Fruit fly (Drosophila melanogaster): ENCODE data around the gene CG10477.

dm6 chr3L:6050230-6050807 lies 15.9 kb upstream of the CG10477 start, which contains the start of gene Jon65Aiii:
- no peak for TF ChIP-seq CG12768 (GFP tag; optimal IDR thresholded peaks at IDR 0.05)
- no peak for TF ChIP-seq Crg-1 (GFP tag; optimal IDR thresholded peaks at IDR 0.05)
- TF ChIP-seq cnc (optimal IDR thresholded peaks at IDR 0.05) = no peak
- TF ChIP-seq kay (GFP tag; ENCODE audit: borderline replicate concordance) = no peak
- TF ChIP-seq Mnt (GFP tag; optimal IDR thresholded peaks at IDR 0.05) = no peak
- no peak for TF ChIP-seq Hr96 (GFP tag; optimal IDR thresholded peaks at IDR 0.05)
- no peak for TF ChIP-seq CG1620 (GFP tag; optimal IDR thresholded peaks at IDR 0.05)
- TF ChIP-seq ovo (GFP tag; optimal IDR thresholded peaks at IDR 0.05) = no peak
- no peak for TF ChIP-seq bab1 (GFP tag; optimal IDR thresholded peaks at IDR 0.05)
- no peak for TF ChIP-seq CG5204 (GFP tag; optimal IDR thresholded peaks at IDR 0.05)
- TF ChIP-seq CG7101 (tag; optimal IDR thresholded peaks at IDR 0.05) = no peak
- no peak for TF ChIP-seq CG14711 (tag; optimal IDR thresholded peaks at IDR 0.05)
- TF ChIP-seq cic (GFP tag; optimal IDR thresholded peaks at IDR 0.05) = peak; percentile 57
- TF ChIP-seq CG11617 (GFP tag; optimal IDR thresholded peaks at IDR 0.05) = no peak
